Fruit fly (Drosophila melanogaster) ovary, adult (tissue): ENCODE results near the gene CG13928.

Experiments
- CG17801 ChIP-seq: fragments of 200-800 bp; optimal IDR thresholded peaks from 2 replicates; lab custom pipeline; 2019; ENCODE audit warnings: missing biosample characterization, mild to moderate bottlenecking, missing genetic modification characterization, moderate library complexity; ENCODE audit not compliant: partially characterized antibody

CG13928 gene

dm6 chr3L:1628176-1628866, at the start of gene CG13928:
CG13928 (minus strand) TSS chr3L:1628377.
- TF ChIP-seq CG17801 (GFP tag; lab: Kevin White, UChicago), result no peak

dm6 chr3L:1676222-1676621, 48.0 kb upstream of the CG13928 start:
- no peak for TF ChIP-seq CG17801 (GFP tag; lab: Kevin White, UChicago)

dm6 chr3L:1675242-1675641, 47.1 kb upstream of the CG13928 start:
- TF ChIP-seq CG17801 (GFP tag; lab: Kevin White, UChicago), result no peak

- no peak for TF ChIP-seq CG17801 (GFP tag; lab: Kevin White, UChicago)
Measured at dm6 chr3L:1674381-1674780, 46.2 kb upstream of the CG13928 start, which contains the start of gene CG7991. CG7991 (plus strand) TSS chr3L:1674709.

- no peak for TF ChIP-seq CG17801 (GFP tag; lab: Kevin White, UChicago)
Measured at dm6 chr3L:1672627-1673026, 44.5 kb upstream of the CG13928 start, which contains the start of gene CG13930. CG13930 (minus strand) TSS chr3L:1672727.

- no peak for TF ChIP-seq CG17801 (GFP tag; lab: Kevin White, UChicago)
Measured at dm6 chr3L:1670008-1670407, 41.8 kb upstream of the CG13928 start, which contains the start of gene RabX5. RabX5 (minus strand) TSS chr3L:1670108.

dm6 chr3L:1668504-1668903, 40.3 kb upstream of the CG13928 start, which contains the start of gene RpL23A:
RpL23A (minus strand) TSS chr3L:1668654.
- peak; percentile 87 for TF ChIP-seq CG17801 (GFP tag; lab: Kevin White, UChicago)

- TF ChIP-seq CG17801 (GFP tag; lab: Kevin White, UChicago), result no peak
Measured at dm6 chr3L:1667423-1667822, 39.2 kb upstream of the CG13928 start.

- no peak for TF ChIP-seq CG17801 (GFP tag; lab: Kevin White, UChicago)
Measured at dm6 chr3L:1665544-1665943, 37.4 kb upstream of the CG13928 start.

dm6 chr3L:1664876-1665275, 36.7 kb upstream of the CG13928 start, which contains the start of the genes Srrm234 and CG7974:
Srrm234 (minus strand) TSS chr3L:1665064.
CG7974 (plus strand) TSS chr3L:1665138.
- peak; percentile 15 for TF ChIP-seq CG17801 (GFP tag; lab: Kevin White, UChicago)

- TF ChIP-seq CG17801 (GFP tag; lab: Kevin White, UChicago), result no peak
Measured at dm6 chr3L:1664205-1664604, 36.0 kb upstream of the CG13928 start.

- TF ChIP-seq CG17801 (GFP tag; lab: Kevin White, UChicago), result no peak
Measured at dm6 chr3L:1663531-1663930, 35.4 kb upstream of the CG13928 start.

dm6 chr3L:1661738-1662370, 33.7 kb upstream of the CG13928 start:
- no peak for TF ChIP-seq CG17801 (GFP tag; lab: Kevin White, UChicago)

- TF ChIP-seq CG17801 (GFP tag; lab: Kevin White, UChicago), result no peak
Measured at dm6 chr3L:1653752-1654151, 25.6 kb upstream of the CG13928 start.

dm6 chr3L:1652700-1653200, 24.6 kb upstream of the CG13928 start, which contains the start of the genes CG7970 and Vta1:
CG7970 (plus strand) TSS chr3L:1652750.
Vta1 (minus strand) TSS chr3L:1652900.
- peak; percentile 57 for TF ChIP-seq CG17801 (GFP tag; lab: Kevin White, UChicago)
